Fruit fly (Drosophila melanogaster) whole organism, embryonic: ENCODE data around the gene CG33986.

Experiments
- BEAF-32 ChIP-seq: fragments of 200-800 bp; sonication (Bioruptor generic); optimal IDR thresholded peaks from 3 replicates; lab custom pipeline; 2017; ENCODE audit warnings: missing biosample characterization, missing genetic modification characterization, mild to moderate bottlenecking, moderate library complexity, missing genetic modification reagents
- CG11560 ChIP-seq: fragments of 200-800 bp; sonication (Bioruptor generic); IDR thresholded peaks from 3 replicates; pipeline ENCODE4 v1.3.6; 2022; ENCODE audit warnings: missing biosample characterization, missing genetic modification characterization
- CG12071 ChIP-seq: fragments of 200-800 bp; sonication (Bioruptor generic); optimal IDR thresholded peaks from 3 replicates; lab custom pipeline; 2018; ENCODE audit warnings: missing biosample characterization, mild to moderate bottlenecking, missing genetic modification characterization
- CG1233 ChIP-seq: fragments of 200-800 bp; sonication (Bioruptor generic); optimal IDR thresholded peaks from 4 replicates; lab custom pipeline; 2018; ENCODE audit warnings: missing biosample characterization, mild to moderate bottlenecking, missing genetic modification characterization
- CG12744 ChIP-seq: fragments of 200-800 bp; sonication (Bioruptor generic); optimal IDR thresholded peaks from 2 replicates; lab custom pipeline; 2016; ENCODE audit warnings: missing biosample characterization, missing genetic modification characterization
- CG13287 ChIP-seq: fragments of 200-800 bp; sonication (Bioruptor generic); IDR thresholded peaks from 2 replicates; pipeline ENCODE4 v1.3.6; 2022; ENCODE audit warnings: missing biosample characterization, missing genetic modification characterization; ENCODE audit not compliant: partially characterized antibody
- CG13775 ChIP-seq: fragments of 200-800 bp; sonication (Bioruptor generic); optimal IDR thresholded peaks from 3 replicates; lab custom pipeline; 2017; ENCODE audit warnings: missing biosample characterization, mild to moderate bottlenecking, missing genetic modification characterization
- CG1602 ChIP-seq: fragments of 200-800 bp; sonication (Bioruptor generic); optimal IDR thresholded peaks from 3 replicates; lab custom pipeline; 2016; ENCODE audit warnings: missing biosample characterization, missing genetic modification characterization
- CG2875 ChIP-seq: fragments of 200-800 bp; sonication (Bioruptor generic); optimal IDR thresholded peaks from 2 replicates; lab custom pipeline; 2017; ENCODE audit warnings: missing biosample characterization, mild to moderate bottlenecking, missing genetic modification characterization, missing genetic modification reagents
- CG33213 ChIP-seq: fragments of 200-800 bp; sonication (Bioruptor generic); optimal IDR thresholded peaks from 3 replicates; lab custom pipeline; 2016; ENCODE audit warnings: missing biosample characterization, missing genetic modification characterization
- CG3407 ChIP-seq: fragments of 200-800 bp; sonication (Bioruptor generic); optimal IDR thresholded peaks from 2 replicates; lab custom pipeline; 2018; ENCODE audit warnings: missing biosample characterization, mild to moderate bottlenecking, missing genetic modification characterization
- CG34422 ChIP-seq: fragments of 200-800 bp; sonication (Bioruptor generic); IDR thresholded peaks from 3 replicates; pipeline ENCODE4 v1.3.6; 2022; ENCODE audit warnings: missing biosample characterization, missing genetic modification characterization
- CG4328 ChIP-seq: fragments of 200-800 bp; sonication (Bioruptor generic); optimal IDR thresholded peaks from 3 replicates; lab custom pipeline; 2017; ENCODE audit warnings: missing biosample characterization, missing genetic modification reagents, missing genetic modification characterization
- CoRest ChIP-seq: fragments of 200-800 bp; sonication (Bioruptor generic); optimal IDR thresholded peaks from 3 replicates; lab custom pipeline; 2018; ENCODE audit warnings: missing biosample characterization, mild to moderate bottlenecking, missing genetic modification characterization, moderate library complexity
- CrebB ChIP-seq: fragments of 200-800 bp; sonication (Bioruptor generic); optimal IDR thresholded peaks from 3 replicates; lab custom pipeline; 2018; ENCODE audit warnings: missing biosample characterization, mild to moderate bottlenecking, missing genetic modification characterization
- Deaf1 ChIP-seq: fragments of 200-800 bp; optimal IDR thresholded peaks from 3 replicates; lab custom pipeline; 2019; ENCODE audit warnings: missing biosample characterization, mild to moderate bottlenecking, missing genetic modification characterization, moderate library complexity
- Dek ChIP-seq: fragments of 200-800 bp; sonication (Bioruptor generic); optimal IDR thresholded peaks from 3 replicates; lab custom pipeline; 2019; ENCODE audit warnings: missing biosample characterization, mild to moderate bottlenecking, missing genetic modification characterization, moderate library complexity
- Dp ChIP-seq: fragments of 200-800 bp; sonication (Bioruptor generic); optimal IDR thresholded peaks from 2 replicates; lab custom pipeline; 2018; ENCODE audit warnings: missing biosample characterization, mild to moderate bottlenecking, missing genetic modification characterization, moderate library complexity
- Drgx ChIP-seq: fragments of 200-800 bp; sonication (Bioruptor generic); IDR thresholded peaks from 2 replicates; pipeline ENCODE4 v1.3.6; 2022; ENCODE audit warnings: missing biosample characterization, missing genetic modification characterization
- E2f2 ChIP-seq: fragments of 200-800 bp; sonication (Bioruptor generic); IDR thresholded peaks from 2 replicates; pipeline ENCODE4 v1.3.6; 2022; ENCODE audit warnings: missing biosample characterization, missing genetic modification characterization
- Ets97D ChIP-seq: fragments of 200-800 bp; sonication (Bioruptor generic); optimal IDR thresholded peaks from 3 replicates; lab custom pipeline; 2016; ENCODE audit warnings: missing biosample characterization, missing genetic modification characterization
- MBD-R2 ChIP-seq: fragments of 200-800 bp; sonication (Bioruptor generic); IDR thresholded peaks from 2 replicates; pipeline ENCODE4 v1.3.6; 2022; ENCODE audit warnings: missing biosample characterization, missing genetic modification characterization
- Max ChIP-seq: fragments of 200-800 bp; sonication (Bioruptor generic); optimal IDR thresholded peaks from 2 replicates; lab custom pipeline; 2016; ENCODE audit warnings: missing biosample characterization, mild to moderate bottlenecking, missing genetic modification characterization
- Mrtf ChIP-seq: fragments of 200-800 bp; sonication (Bioruptor generic); IDR thresholded peaks from 3 replicates; pipeline ENCODE4 v1.3.6; 2022; ENCODE audit warnings: missing biosample characterization, missing genetic modification characterization
- Nf-YC ChIP-seq: fragments of 200-800 bp; optimal IDR thresholded peaks from 3 replicates; lab custom pipeline; 2019; ENCODE audit warnings: missing biosample characterization, mild to moderate bottlenecking, missing genetic modification characterization, moderate library complexity
- Optix ChIP-seq: fragments of 200-800 bp; sonication (Bioruptor generic); IDR thresholded peaks from 3 replicates; pipeline ENCODE4 v1.3.6; 2022; ENCODE audit warnings: missing biosample characterization, missing genetic modification characterization
- Poxn ChIP-seq: fragments of 200-800 bp; sonication (Bioruptor generic); IDR thresholded peaks from 2 replicates; pipeline ENCODE4 v1.3.6; 2022; ENCODE audit warnings: missing biosample characterization, missing genetic modification characterization
- Rx ChIP-seq: fragments of 200-800 bp; sonication (Bioruptor generic); IDR thresholded peaks from 2 replicates; pipeline ENCODE4 v1.3.6; 2022; ENCODE audit warnings: missing biosample characterization, missing genetic modification characterization
- Sin3A ChIP-seq: fragments of >200 bp; optimal IDR thresholded peaks from 2 replicates; lab custom pipeline; 2018
- Sry-δ ChIP-seq: fragments of 200-800 bp; sonication (Bioruptor generic); optimal IDR thresholded peaks from 2 replicates; lab custom pipeline; 2016; ENCODE audit warnings: missing biosample characterization, missing genetic modification characterization
- Ssrp ChIP-seq: fragments of 200-800 bp; sonication (Bioruptor generic); optimal IDR thresholded peaks from 2 replicates; lab custom pipeline; 2018; ENCODE audit warnings: missing biosample characterization, mild to moderate bottlenecking, missing genetic modification characterization, moderate library complexity
- Taf1 ChIP-seq: fragments of 200-800 bp; sonication (Bioruptor generic); IDR thresholded peaks from 2 replicates; pipeline ENCODE4 v1.3.6; 2022; ENCODE audit warnings: missing biosample characterization, missing genetic modification characterization
- Trl ChIP-seq, 3 experiments: fragments of >200 bp in 2 of 3; fragments of 200-800 bp in 1 of 3; sonication (Bioruptor generic) in 1 of 3; optimal IDR thresholded peaks; 2 replicates in 1 of 3; 3 replicates in 2 of 3; lab custom pipeline; 2016 to 2017; ENCODE audit warnings: missing biosample characterization in 1 of 3, missing genetic modification characterization in 1 of 3
- bowl ChIP-seq: fragments of 200-800 bp; sonication (Bioruptor generic); IDR thresholded peaks from 2 replicates; pipeline ENCODE4 v1.3.6; 2022; ENCODE audit warnings: missing biosample characterization, missing genetic modification characterization
- danr ChIP-seq: fragments of 200-800 bp; sonication (Bioruptor generic); IDR thresholded peaks from 2 replicates; pipeline ENCODE4 v1.3.6; 2022; ENCODE audit warnings: missing biosample characterization, missing genetic modification characterization
- exex ChIP-seq: fragments of 200-800 bp; sonication (Bioruptor generic); optimal IDR thresholded peaks from 4 replicates; lab custom pipeline; 2018; ENCODE audit warnings: missing biosample characterization, mild to moderate bottlenecking, missing genetic modification characterization, moderate library complexity
- fd102C ChIP-seq: fragments of 200-800 bp; sonication (Bioruptor generic); optimal IDR thresholded peaks from 2 replicates; lab custom pipeline; 2018; ENCODE audit warnings: missing biosample characterization, mild to moderate bottlenecking, missing genetic modification characterization, moderate library complexity
- gsb ChIP-seq: fragments of 200-800 bp; sonication (Bioruptor generic); IDR thresholded peaks from 2 replicates; pipeline ENCODE4 v1.3.6; 2022; ENCODE audit warnings: missing biosample characterization, missing genetic modification characterization
- hkb ChIP-seq, 2 experiments: fragments of 200-800 bp in 1 of 2; fragments of >200 bp in 1 of 2; sonication (Bioruptor generic) in 1 of 2; IDR thresholded peaks in 1 of 2; optimal IDR thresholded peaks in 1 of 2; 2 replicates each; pipeline versions ENCODE4 v1.3.6 to Lab custom; 2017 to 2022; ENCODE audit warnings: missing biosample characterization in 1 of 2, missing genetic modification characterization in 1 of 2
- hth ChIP-seq: fragments of >200 bp; optimal IDR thresholded peaks from 2 replicates; lab custom pipeline; 2017; ENCODE audit warnings: inconsistent platforms
- jumu ChIP-seq: fragments of 200-800 bp; sonication (Bioruptor generic); optimal IDR thresholded peaks from 3 replicates; lab custom pipeline; 2016; ENCODE audit warnings: missing biosample characterization, missing genetic modification characterization
- nmo ChIP-seq: fragments of 200-800 bp; sonication (Bioruptor generic); optimal IDR thresholded peaks from 2 replicates; lab custom pipeline; 2018; ENCODE audit warnings: missing biosample characterization, mild to moderate bottlenecking, missing genetic modification characterization, moderate library complexity
- odd ChIP-seq: fragments of 200-800 bp; sonication (Bioruptor generic); optimal IDR thresholded peaks from 2 replicates; lab custom pipeline; 2017; ENCODE audit warnings: missing biosample characterization, mild to moderate bottlenecking, missing genetic modification characterization
- p53 ChIP-seq: fragments of 200-800 bp; sonication (Bioruptor generic); optimal IDR thresholded peaks from 2 replicates; lab custom pipeline; 2016; ENCODE audit warnings: missing biosample characterization, missing genetic modification characterization
- row ChIP-seq: fragments of 200-800 bp; sonication (Bioruptor generic); IDR thresholded peaks from 3 replicates; pipeline ENCODE4 v1.3.6; 2022; ENCODE audit warnings: missing biosample characterization, missing genetic modification characterization
- salm ChIP-seq: fragments of 200-800 bp; sonication (Bioruptor generic); optimal IDR thresholded peaks from 2 replicates; lab custom pipeline; 2018; ENCODE audit warnings: missing biosample characterization, mild to moderate bottlenecking, missing genetic modification characterization
- stwl ChIP-seq: fragments of 200-800 bp; sonication (Bioruptor generic); optimal IDR thresholded peaks from 3 replicates; lab custom pipeline; 2018; ENCODE audit warnings: missing biosample characterization, mild to moderate bottlenecking, missing genetic modification characterization, moderate library complexity
- twi ChIP-seq: fragments of 200-800 bp; optimal IDR thresholded peaks from 2 replicates; lab custom pipeline; 2019; ENCODE audit warnings: missing biosample characterization, mild to moderate bottlenecking, missing genetic modification characterization, moderate library complexity
- unc-4 ChIP-seq: fragments of 200-800 bp; sonication (Bioruptor generic); IDR thresholded peaks from 2 replicates; pipeline ENCODE4 v1.3.6; 2022; ENCODE audit warnings: missing biosample characterization, missing genetic modification characterization; ENCODE audit not compliant: partially characterized antibody
- unpg ChIP-seq: fragments of 200-800 bp; sonication (Bioruptor generic); optimal IDR thresholded peaks from 3 replicates; lab custom pipeline; 2018; ENCODE audit warnings: missing biosample characterization, mild to moderate bottlenecking, missing genetic modification characterization, moderate library complexity
- yki ChIP-seq: fragments of >200 bp; optimal IDR thresholded peaks from 3 replicates; lab custom pipeline; 2018
- zen ChIP-seq: fragments of 200-800 bp; sonication (Bioruptor generic); optimal IDR thresholded peaks from 3 replicates; lab custom pipeline; 2018; ENCODE audit warnings: missing biosample characterization, mild to moderate bottlenecking, missing genetic modification characterization, moderate library complexity

CG33986 gene

DNA sequence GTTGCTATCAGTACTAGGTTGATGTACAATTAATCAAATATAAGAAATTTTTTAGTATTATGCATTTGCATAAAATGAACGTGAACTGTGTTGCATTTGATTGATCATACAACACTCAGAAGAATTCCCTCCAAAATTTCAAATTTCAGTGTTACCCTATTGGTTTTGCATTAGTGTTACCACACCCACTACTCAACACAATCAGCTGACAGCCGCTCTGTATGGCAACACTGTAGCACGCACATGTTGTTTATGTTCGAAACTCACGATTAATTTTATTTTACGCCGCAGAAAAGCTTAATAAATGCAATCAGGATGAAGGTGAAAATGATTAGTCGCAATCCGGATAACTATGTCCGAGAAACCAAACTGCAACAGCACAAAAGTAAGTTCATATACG lies 26.3 kb downstream of the CG33986 start, which contains the start of gene CG7275 (continued):
- TF ChIP-seq hkb (optimal IDR thresholded peaks at IDR 0.05; lab: Kevin White, UChicago) (peak; percentile 26), hkb (GFP tag; IDR thresholded peaks at IDR 0.05; lab: Robert Waterston, UW) (no peak), CrebB (tag; lab: Kevin White, UChicago) (peak; percentile 12), nmo (peak; percentile 39), Deaf1 (tag; lab: Kevin White, UChicago) (no peak), p53 (GFP tag; lab: Kevin White, UChicago) (no peak), stwl (tag; lab: Kevin White, UChicago) (peak; percentile 92), salm (tag; lab: Kevin White, UChicago) (no peak), Ssrp (tag; lab: Kevin White, UChicago) (no peak), CG13775 (no peak), yki (no peak), CG12071 (GFP tag; lab: Kevin White, UChicago) (no peak), CG12744 (GFP tag; lab: Kevin White, UChicago) (no peak), Dp (peak; percentile 98), Taf1 (GFP tag; lab: Robert Waterston, UW) (no peak), CG3407 (GFP tag; lab: Kevin White, UChicago) (no peak), row (GFP tag; lab: Robert Waterston, UW) (peak; percentile 16; the same call in 1 of the 3 replicates), CoRest (tag; lab: Kevin White, UChicago) (peak; percentile 15), bowl (GFP tag; lab: Robert Waterston, UW) (no peak), CG4328 (no peak), Trl (optimal IDR thresholded peaks at IDR 0.05; lab: Kevin White, UChicago) (no peak), Trl (GFP tag; optimal IDR thresholded peaks at IDR 0.05; lab: Kevin White, UChicago) (no peak), Nf-YC (tag; lab: Kevin White, UChicago) (no peak), Max (GFP tag; lab: Kevin White, UChicago) (peak; percentile 86), unc-4 (peak; percentile 52; the same call in 1 of the 2 replicates), Mrtf (GFP tag; lab: Robert Waterston, UW) (no peak), unpg (GFP tag; lab: Kevin White, UChicago) (no peak), jumu (GFP tag; lab: Kevin White, UChicago) (no peak), Rx (no peak), odd (no peak), BEAF-32 (GFP tag; lab: Kevin White, UChicago) (peak; percentile 55), Sry-δ (GFP tag; lab: Kevin White, UChicago) (peak; percentile 4), hth (lab: Kevin White, UChicago) (no peak), Drgx (GFP tag; lab: Robert Waterston, UW) (no peak), CG2875 (peak; percentile 3), Sin3A (lab: Kevin White, UChicago) (peak; percentile 52), Dek (tag; lab: Kevin White, UChicago) (no peak), CG11560 (tag; lab: Robert Waterston, UW) (no peak), Optix (GFP tag; lab: Robert Waterston, UW) (no peak), gsb (GFP tag; lab: Robert Waterston, UW) (no peak), E2f2 (peak; percentile 98), Poxn (GFP tag; lab: Robert Waterston, UW) (no peak), CG1233 (GFP tag; lab: Kevin White, UChicago) (no peak), danr (GFP tag; lab: Robert Waterston, UW) (no peak), CG33213 (GFP tag; lab: Kevin White, UChicago) (peak; percentile 15), CG13287 (GFP tag; lab: Robert Waterston, UW) (peak; percentile 71), Ets97D (GFP tag; lab: Kevin White, UChicago) (peak; percentile 75), CG34422 (GFP tag; lab: Robert Waterston, UW) (peak; percentile 53; the same call in 1 of the 3 replicates), zen (no peak), fd102C (no peak), twi (tag; lab: Kevin White, UChicago) (peak; percentile 55), exex (tag; lab: Kevin White, UChicago) (no peak), MBD-R2 (GFP tag; lab: Robert Waterston, UW) (peak; percentile 91), CG1602 (no peak)
